Worm (Caenorhabditis elegans): ENCODE results near the gene srg-48.

DNA sequence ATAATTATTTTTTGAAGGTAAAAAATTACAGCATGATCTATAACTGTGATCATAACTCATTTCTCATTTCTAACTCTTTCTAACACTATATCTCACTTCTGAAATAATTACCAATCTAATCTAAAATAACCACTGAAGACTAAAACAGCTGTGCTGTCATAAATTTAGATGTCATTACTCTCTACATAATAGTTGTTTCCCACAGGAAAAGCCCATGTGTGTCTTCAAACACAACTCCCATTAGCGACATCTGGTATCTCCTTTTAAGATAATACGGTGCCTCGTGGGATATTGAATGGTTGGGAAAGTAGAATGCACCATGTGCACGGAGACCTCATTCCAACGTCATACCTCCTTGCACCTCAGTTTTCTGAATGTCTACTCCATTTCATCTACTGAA, 7.2 kb upstream of the srg-48 start, which contains the start of gene Y43B11AL.1:
- TF ChIP-seq chd-7 (tag; optimal IDR thresholded peaks at IDR 0.05), result no peak
- TF ChIP-seq snpc-3.4 (tag; optimal IDR thresholded peaks at IDR 0.05), result no peak
- no peak for TF ChIP-seq madf-6 (GFP tag; IDR thresholded peaks at IDR 0.05)
- no peak for TF ChIP-seq die-1 (tag; optimal IDR thresholded peaks at IDR 0.05)

All from whole organism, young adult.